Fruit fly (Drosophila melanogaster): ENCODE results near the gene CG7560.

Gene CG7560

dm6 chr3L:11416495-11417272, 8.3 kb upstream of the CG7560 start (continued):
- no peak for TF ChIP-seq unc-4 (GFP tag; IDR thresholded peaks at IDR 0.05; ENCODE audit: partially characterized antibody)
- no peak for TF ChIP-seq Trl (optimal IDR thresholded peaks at IDR 0.05)
- TF ChIP-seq Trl (GFP tag; optimal IDR thresholded peaks at IDR 0.05), result peak; percentile 86
- TF ChIP-seq Elba2 (GFP tag; optimal IDR thresholded peaks at IDR 0.05), result no peak
- peak; percentile 84 for TF ChIP-seq CG15601 (tag; optimal IDR thresholded peaks at IDR 0.05)
- TF ChIP-seq D19A (tag; optimal IDR thresholded peaks at IDR 0.05), result no peak
- peak; percentile 71 for TF ChIP-seq salm (tag; optimal IDR thresholded peaks at IDR 0.05)
- peak; percentile 80 for TF ChIP-seq CG9727 (GFP tag; optimal IDR thresholded peaks at IDR 0.05)
- TF ChIP-seq CG8290 (GFP tag; optimal IDR thresholded peaks at IDR 0.05), result peak; percentile 69
- peak; percentile 53 to 65 for TF ChIP-seq CG8290 (tag; optimal IDR thresholded peaks at IDR 0.05)
- peak; percentile 35 for TF ChIP-seq Nf-YB (GFP tag; optimal IDR thresholded peaks at IDR 0.05)
- TF ChIP-seq dimm (GFP tag; IDR thresholded peaks at IDR 0.05), result peak; percentile 87
- TF ChIP-seq CG8089 (GFP tag; optimal IDR thresholded peaks at IDR 0.05), result peak; percentile 88
- TF ChIP-seq CG43689 (GFP tag; IDR thresholded peaks at IDR 0.05), result peak; percentile 82
- no peak for TF ChIP-seq CG7271 (tag; optimal IDR thresholded peaks at IDR 0.05)
- no peak for TF ChIP-seq CG15479 (GFP tag; optimal IDR thresholded peaks at IDR 0.05)
- TF ChIP-seq CG4360 (GFP tag; IDR thresholded peaks at IDR 0.05), result peak; percentile 86
- TF ChIP-seq dmrt99B (tag; optimal IDR thresholded peaks at IDR 0.05), result peak; percentile 87
- peak; percentile 85 for TF ChIP-seq CG1792 (GFP tag; optimal IDR thresholded peaks at IDR 0.05)
- TF ChIP-seq wor (GFP tag; IDR thresholded peaks at IDR 0.05), result peak; percentile 91
- TF ChIP-seq CG6813 (GFP tag; optimal IDR thresholded peaks at IDR 0.05), result peak; percentile 74
- peak; percentile 56 for TF ChIP-seq gcm (GFP tag; optimal IDR thresholded peaks at IDR 0.05)
- TF ChIP-seq CG16813 (GFP tag; IDR thresholded peaks at IDR 0.05; ENCODE audit: partially characterized antibody), result no peak
- no peak for TF ChIP-seq bbx (GFP tag; IDR thresholded peaks at IDR 0.05; ENCODE audit: partially characterized antibody)
- peak; percentile 78 for TF ChIP-seq Atf-2 (GFP tag; optimal IDR thresholded peaks at IDR 0.05)
- TF ChIP-seq CG4854 (GFP tag; optimal IDR thresholded peaks at IDR 0.05), result peak; percentile 71
- no peak for TF ChIP-seq lov (optimal IDR thresholded peaks at IDR 0.05)
- TF ChIP-seq lov (GFP tag; IDR thresholded peaks at IDR 0.05), result peak; percentile 93
- TF ChIP-seq sna (GFP tag; IDR thresholded peaks at IDR 0.05; ENCODE audit: partially characterized antibody), result no peak
- peak; percentile 92 for TF ChIP-seq Mrtf (GFP tag; IDR thresholded peaks at IDR 0.05)
- peak; percentile 80 for TF ChIP-seq Oaz (GFP tag; IDR thresholded peaks at IDR 0.05)
- no peak for TF ChIP-seq usp (GFP tag; optimal IDR thresholded peaks at IDR 0.05)
- TF ChIP-seq CG13894 (tag; optimal IDR thresholded peaks at IDR 0.05), result no peak
- no peak for TF ChIP-seq sc (optimal IDR thresholded peaks at IDR 0.05)
- peak; percentile 75 for TF ChIP-seq sc (GFP tag; optimal IDR thresholded peaks at IDR 0.05)
- peak; percentile 68 for TF ChIP-seq pb (GFP tag; optimal IDR thresholded peaks at IDR 0.05)
- peak; percentile 74 for TF ChIP-seq CG7786 (GFP tag; optimal IDR thresholded peaks at IDR 0.05)
- TF ChIP-seq D19B (GFP tag; optimal IDR thresholded peaks at IDR 0.05), result no peak
- TF ChIP-seq CG13287 (GFP tag; IDR thresholded peaks at IDR 0.05; ENCODE audit: partially characterized antibody), result no peak
- peak; percentile 78 for TF ChIP-seq CG11504 (tag; optimal IDR thresholded peaks at IDR 0.05)
- TF ChIP-seq p53 (GFP tag; optimal IDR thresholded peaks at IDR 0.05), result peak; percentile 86
- no peak for TF ChIP-seq pita (GFP tag; optimal IDR thresholded peaks at IDR 0.05)
- no peak for TF ChIP-seq Deaf1 (tag; optimal IDR thresholded peaks at IDR 0.05)
- peak; percentile 88 for TF ChIP-seq Vsx1 (GFP tag; optimal IDR thresholded peaks at IDR 0.05)
- peak; percentile 71 for TF ChIP-seq CG31224 (GFP tag; IDR thresholded peaks at IDR 0.05)
- no peak for TF ChIP-seq Meics (GFP tag; optimal IDR thresholded peaks at IDR 0.05)
- peak; percentile 88 for TF ChIP-seq repo (GFP tag; optimal IDR thresholded peaks at IDR 0.05)
- TF ChIP-seq NK7.1 (GFP tag; optimal IDR thresholded peaks at IDR 0.05), result peak; percentile 43
- peak; percentile 98 for TF ChIP-seq vvl (GFP tag; IDR thresholded peaks at IDR 0.05)
- TF ChIP-seq CG15269 (tag; optimal IDR thresholded peaks at IDR 0.05), result peak; percentile 64
